Worm (Caenorhabditis elegans) whole organism, young adult: Measurements from ENCODE around the gene C25H3.1.

Experiments
- B0035.1 ChIP-seq: sonication (generic microtip); optimal IDR thresholded peaks from 2 replicates; lab custom pipeline; 2016; ENCODE audit warnings: missing genetic modification characterization, mild to moderate bottlenecking, missing compliant biosample characterization, missing genotype, missing genetic modification reagents
- C06A6.2 ChIP-seq: fragments of 200-800 bp; sonication (Bioruptor generic); conservative IDR thresholded peaks from 2 replicates; pipeline ENCODE4 v1.3.6; 2022; ENCODE audit warnings: missing genetic modification characterization, missing compliant biosample characterization
- D2030.7 ChIP-seq: fragments of 200-800 bp; sonication (Bioruptor generic); IDR thresholded peaks from 2 replicates; pipeline ENCODE4 v1.3.6; 2022; ENCODE audit warnings: missing genetic modification reagents, missing genetic modification characterization, missing compliant biosample characterization
- F23B12.7 ChIP-seq: sonication (generic microtip); optimal IDR thresholded peaks from 2 replicates; lab custom pipeline; 2017; ENCODE audit warnings: missing genetic modification characterization, mild to moderate bottlenecking, missing compliant biosample characterization, antibody characterized with exemption, moderate library complexity; ENCODE audit not compliant: insufficient read depth
- F33H1.4 ChIP-seq: fragments of 200-800 bp; sonication (Bioruptor generic); IDR thresholded peaks from 2 replicates; pipeline ENCODE4 v1.3.6; 2022; ENCODE audit warnings: missing genetic modification reagents, missing genetic modification characterization, missing compliant biosample characterization
- F57A8.1 ChIP-seq: fragments of 200-800 bp; sonication (Bioruptor generic); optimal IDR thresholded peaks from 2 replicates; lab custom pipeline; 2018; ENCODE audit warnings: mild to moderate bottlenecking, missing genetic modification characterization, moderate library complexity, missing compliant biosample characterization
- T26A5.8 ChIP-seq: sonication (generic microtip); optimal IDR thresholded peaks from 2 replicates; lab custom pipeline; 2016; ENCODE audit warnings: missing genetic modification characterization, missing compliant biosample characterization
- Y53F4B.3 ChIP-seq: fragments of 200-800 bp; sonication (Bioruptor generic); IDR thresholded peaks from 2 replicates; pipeline ENCODE4 v1.3.6; 2022; ENCODE audit warnings: missing genetic modification reagents, missing genetic modification characterization, missing compliant biosample characterization
- Y53G8AR.9 ChIP-seq: fragments of 200-800 bp; sonication (Bioruptor generic); conservative IDR thresholded peaks from 2 replicates; pipeline ENCODE4 v1.3.6; 2022; ENCODE audit warnings: missing genetic modification reagents, missing genetic modification characterization, missing compliant biosample characterization
- akir-1 ChIP-seq: fragments of 200-800 bp; sonication (Bioruptor generic); optimal IDR thresholded peaks from 2 replicates; lab custom pipeline; 2018; ENCODE audit warnings: mild to moderate bottlenecking, missing genetic modification characterization, moderate library complexity, missing compliant biosample characterization
- ama-1 ChIP-seq, 3 experiments: fragments of 150-350 bp in 1 of 3; sonication (generic microtip) in 2 of 3; optimal IDR thresholded peaks; 2 replicates each; lab custom pipeline; 2014 to 2018; ENCODE audit warnings: missing biosample characterization in 2 of 3, missing genetic modification characterization in 2 of 3, missing genetic modification reagents in 2 of 3
- athp-1 ChIP-seq: sonication (generic microtip); optimal IDR thresholded peaks from 2 replicates; lab custom pipeline; 2017; ENCODE audit warnings: mild to moderate bottlenecking, missing genetic modification characterization, missing compliant biosample characterization
- bed-2 ChIP-seq: fragments of 200-800 bp; sonication (Bioruptor generic); IDR thresholded peaks from 2 replicates; pipeline ENCODE4 v1.3.6; 2022; ENCODE audit warnings: missing genetic modification reagents, missing genetic modification characterization, missing compliant biosample characterization
- ceh-27 ChIP-seq: fragments of 200-800 bp; sonication (Bioruptor generic); optimal IDR thresholded peaks from 2 replicates; lab custom pipeline; 2018; ENCODE audit warnings: mild to moderate bottlenecking, missing genetic modification characterization, moderate library complexity, missing compliant biosample characterization
- ceh-58 ChIP-seq: fragments of 200-800 bp; sonication (Bioruptor generic); IDR thresholded peaks from 2 replicates; pipeline ENCODE4 v1.3.6; 2022; ENCODE audit warnings: missing genetic modification characterization, missing compliant biosample characterization
- dox-1 ChIP-seq: fragments of 200-800 bp; sonication (Bioruptor generic); IDR thresholded peaks from 2 replicates; pipeline ENCODE4 v1.3.6; 2022; ENCODE audit warnings: missing genetic modification reagents, missing genetic modification characterization, missing compliant biosample characterization
- dpff-1 ChIP-seq: sonication (generic microtip); optimal IDR thresholded peaks from 2 replicates; lab custom pipeline; 2017; ENCODE audit warnings: mild to moderate bottlenecking, missing genetic modification characterization, missing compliant biosample characterization
- dpl-1 ChIP-seq: fragments of 150-350 bp; optimal IDR thresholded peaks from 2 replicates; lab custom pipeline; 2014; ENCODE audit warnings: missing biosample characterization, missing genetic modification reagents, missing genetic modification characterization
- egl-44 ChIP-seq: fragments of 200-800 bp; sonication (Bioruptor generic); IDR thresholded peaks from 2 replicates; pipeline ENCODE4 v1.3.6; 2022; ENCODE audit warnings: missing genetic modification reagents, missing genetic modification characterization, missing compliant biosample characterization
- hlh-12 ChIP-seq: sonication (generic microtip); optimal IDR thresholded peaks from 2 replicates; lab custom pipeline; 2016; ENCODE audit warnings: missing genetic modification characterization, missing compliant biosample characterization
- hmg-20 ChIP-seq: fragments of 200-800 bp; sonication (Bioruptor generic); IDR thresholded peaks from 2 replicates; pipeline ENCODE4 v1.3.6; 2022; ENCODE audit warnings: missing genetic modification reagents, missing genetic modification characterization, missing compliant biosample characterization
- hrde-1 ChIP-seq: sonication (generic microtip); optimal IDR thresholded peaks from 2 replicates; lab custom pipeline; 2016; ENCODE audit warnings: missing genetic modification characterization, mild to moderate bottlenecking, missing compliant biosample characterization, moderate library complexity, missing genotype, missing genetic modification reagents, borderline replicate concordance
- lag-1 ChIP-seq: fragments of 200-800 bp; sonication (Bioruptor generic); IDR thresholded peaks from 2 replicates; pipeline ENCODE4 v1.3.6; 2022; ENCODE audit warnings: missing genetic modification reagents, missing genetic modification characterization, missing compliant biosample characterization
- let-526 ChIP-seq: fragments of 200-800 bp; sonication (Bioruptor generic); IDR thresholded peaks from 2 replicates; pipeline ENCODE4 v1.3.6; 2022; ENCODE audit warnings: missing genetic modification reagents, missing genetic modification characterization, missing compliant biosample characterization
- lin-26 ChIP-seq: fragments of 200-800 bp; sonication (Bioruptor generic); IDR thresholded peaks from 2 replicates; pipeline ENCODE4 v1.3.6; 2022; ENCODE audit warnings: missing genetic modification reagents, missing genetic modification characterization, missing compliant biosample characterization
- lin-40 ChIP-seq: sonication (generic microtip); optimal IDR thresholded peaks from 2 replicates; lab custom pipeline; 2016; ENCODE audit warnings: missing genetic modification characterization, mild to moderate bottlenecking, missing compliant biosample characterization, missing genotype, missing genetic modification reagents
- lin-54 ChIP-seq: fragments of 200-800 bp; sonication (Bioruptor generic); optimal IDR thresholded peaks from 2 replicates; lab custom pipeline; 2018; ENCODE audit warnings: mild to moderate bottlenecking, missing genetic modification characterization, missing compliant biosample characterization
- lir-1 ChIP-seq: fragments of 200-800 bp; sonication (Bioruptor generic); conservative IDR thresholded peaks from 2 replicates; pipeline ENCODE4 v1.3.6; 2022; ENCODE audit warnings: missing genetic modification reagents, missing genetic modification characterization, missing compliant biosample characterization
- madf-6 ChIP-seq: fragments of 200-800 bp; sonication (Bioruptor generic); IDR thresholded peaks from 2 replicates; pipeline ENCODE4 v1.3.6; 2022; ENCODE audit warnings: missing genetic modification reagents, missing genetic modification characterization, missing compliant biosample characterization
- mcd-1 ChIP-seq: fragments of 200-800 bp; sonication (Bioruptor generic); IDR thresholded peaks from 2 replicates; pipeline ENCODE4 v1.3.6; 2022; ENCODE audit warnings: missing genetic modification reagents, missing genetic modification characterization, missing compliant biosample characterization
- mxl-1 ChIP-seq: sonication (generic microtip); optimal IDR thresholded peaks from 2 replicates; lab custom pipeline; 2016; ENCODE audit warnings: missing genetic modification characterization, missing compliant biosample characterization
- nfyb-1 ChIP-seq: fragments of 200-800 bp; sonication (Bioruptor generic); IDR thresholded peaks from 2 replicates; pipeline ENCODE4 v1.3.6; 2022; ENCODE audit warnings: missing genetic modification reagents, missing genetic modification characterization, missing compliant biosample characterization
- nhr-179 ChIP-seq: sonication (generic microtip); optimal IDR thresholded peaks from 2 replicates; lab custom pipeline; 2016; ENCODE audit warnings: mild to moderate bottlenecking, missing genetic modification characterization, missing compliant biosample characterization
- nhr-27 ChIP-seq: fragments of 200-800 bp; sonication (Bioruptor generic); optimal IDR thresholded peaks from 2 replicates; lab custom pipeline; 2018; ENCODE audit warnings: mild to moderate bottlenecking, missing genetic modification characterization, moderate library complexity, missing compliant biosample characterization
- nhr-80 ChIP-seq: sonication (generic microtip); optimal IDR thresholded peaks from 2 replicates; lab custom pipeline; 2016; ENCODE audit warnings: missing genetic modification characterization, missing compliant biosample characterization
- pha-4 ChIP-seq: fragments of 150-350 bp; sonication (generic microtip); optimal IDR thresholded peaks from 2 replicates; lab custom pipeline; 2014; ENCODE audit warnings: missing biosample characterization, missing genetic modification reagents, missing genetic modification characterization
- repo-1 ChIP-seq: sonication (generic microtip); optimal IDR thresholded peaks from 2 replicates; lab custom pipeline; 2017; ENCODE audit warnings: mild to moderate bottlenecking, missing genetic modification characterization, missing compliant biosample characterization
- snpc-1.1 ChIP-seq: sonication (generic microtip); optimal IDR thresholded peaks from 2 replicates; lab custom pipeline; 2017; ENCODE audit warnings: missing genetic modification characterization, mild to moderate bottlenecking, missing compliant biosample characterization, antibody characterized with exemption, moderate library complexity, missing genotype, missing genetic modification reagents; ENCODE audit not compliant: insufficient read depth
- somi-1 ChIP-seq: fragments of 200-800 bp; sonication (Bioruptor generic); optimal IDR thresholded peaks from 2 replicates; lab custom pipeline; 2018; ENCODE audit warnings: mild to moderate bottlenecking, missing genetic modification characterization, missing compliant biosample characterization
- sptf-2 ChIP-seq: fragments of 200-800 bp; sonication (Bioruptor generic); optimal IDR thresholded peaks from 2 replicates; lab custom pipeline; 2018; ENCODE audit warnings: mild to moderate bottlenecking, missing genetic modification characterization, missing compliant biosample characterization
- unc-130 ChIP-seq: sonication (generic microtip); optimal IDR thresholded peaks from 2 replicates; lab custom pipeline; 2016; ENCODE audit warnings: missing genetic modification reagents, missing genetic modification characterization, missing compliant biosample characterization
- unc-62 ChIP-seq: fragments of 150-350 bp; optimal IDR thresholded peaks from 2 replicates; lab custom pipeline; 2014; ENCODE audit warnings: missing biosample characterization, missing genetic modification reagents, missing genetic modification characterization
- xnd-1 ChIP-seq: sonication (generic microtip); optimal IDR thresholded peaks from 2 replicates; lab custom pipeline; 2016; ENCODE audit warnings: missing genotype, missing genetic modification reagents, missing genetic modification characterization, missing compliant biosample characterization
- zfh-2 ChIP-seq: fragments of 200-800 bp; sonication (Bioruptor generic); conservative IDR thresholded peaks from 2 replicates; pipeline ENCODE4 v1.3.6; 2022; ENCODE audit warnings: missing genetic modification reagents, missing genetic modification characterization, missing compliant biosample characterization
- zim-3 ChIP-seq: sonication (generic microtip); optimal IDR thresholded peaks from 2 replicates; lab custom pipeline; 2017; ENCODE audit warnings: mild to moderate bottlenecking, missing genetic modification characterization, moderate library complexity, missing compliant biosample characterization
- ztf-26 ChIP-seq: sonication (generic microtip); optimal IDR thresholded peaks from 2 replicates; lab custom pipeline; 2017; ENCODE audit warnings: missing genetic modification characterization, missing compliant biosample characterization
- ztf-28 ChIP-seq: fragments of 200-800 bp; sonication (Bioruptor generic); IDR thresholded peaks from 2 replicates; pipeline ENCODE4 v1.3.6; 2022; ENCODE audit warnings: missing genetic modification reagents, missing genetic modification characterization, missing compliant biosample characterization
- ztf-3 ChIP-seq: fragments of 200-800 bp; sonication (Bioruptor generic); optimal IDR thresholded peaks from 2 replicates; lab custom pipeline; 2018; ENCODE audit warnings: mild to moderate bottlenecking, missing genetic modification characterization, missing compliant biosample characterization
- ztf-6 ChIP-seq: fragments of 200-800 bp; sonication (Bioruptor generic); IDR thresholded peaks from 2 replicates; pipeline ENCODE4 v1.3.6; 2022; ENCODE audit warnings: missing genetic modification reagents, missing genetic modification characterization, missing compliant biosample characterization

C25H3.1 gene

DNA sequence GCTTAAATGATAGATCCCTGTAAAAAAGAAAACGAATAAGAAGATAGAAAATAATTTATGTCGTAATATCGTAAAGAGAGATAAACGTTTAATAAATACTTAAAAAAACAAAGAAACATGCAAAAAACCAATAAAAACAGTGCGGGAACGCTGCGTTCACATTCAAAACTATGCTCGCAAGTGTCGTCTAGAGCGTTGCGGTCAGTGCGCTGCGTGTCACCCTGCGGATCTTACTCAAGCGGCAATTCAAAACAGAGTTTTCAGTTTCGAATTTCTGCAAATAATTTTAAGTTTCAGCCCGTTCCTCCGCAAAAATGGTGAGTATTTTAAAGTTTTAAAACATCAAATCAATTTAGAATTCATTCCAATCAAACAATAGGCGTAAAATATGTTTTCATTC lies 15.9 kb downstream of the C25H3.1 start, which contains the start of the genes tiar-1 and lelo-4 (continued):
- TF ChIP-seq lin-54 = peak; percentile 93
- no peak for TF ChIP-seq B0035.1
- TF ChIP-seq let-526 (GFP tag; lab: Robert Waterston, UW) = no peak
- TF ChIP-seq dpl-1 (GFP tag; lab: Kevin White, UChicago) = peak; percentile 73
- no peak for TF ChIP-seq sptf-2 (GFP tag; lab: Kevin White, UChicago)
- TF ChIP-seq zfh-2 (GFP tag; lab: Robert Waterston, UW) = no peak
- TF ChIP-seq dpff-1 = no peak
- TF ChIP-seq unc-62 = no peak
- TF ChIP-seq repo-1 (tag; lab: Kevin White, UChicago) = no peak
- TF ChIP-seq nfyb-1 (GFP tag; lab: Robert Waterston, UW) = peak; percentile 61; the same call in 1 of the 2 replicates
- peak; percentile 47; the same call in 1 of the 2 replicates for TF ChIP-seq dox-1 (GFP tag; lab: Robert Waterston, UW)
- TF ChIP-seq ama-1 (optimal IDR thresholded peaks at IDR 0.05; lab: Kevin White, UChicago) = no peak
- no peak for TF ChIP-seq ama-1 (GFP tag; optimal IDR thresholded peaks at IDR 0.05; lab: Kevin White, UChicago)
- no peak for TF ChIP-seq ceh-58 (GFP tag; lab: Robert Waterston, UW)
- no peak for TF ChIP-seq bed-2
- TF ChIP-seq F23B12.7 (tag; lab: Kevin White, UChicago) = peak; percentile 86
- TF ChIP-seq akir-1 (GFP tag; lab: Kevin White, UChicago) = no peak
- no peak for TF ChIP-seq lir-1 (GFP tag; lab: Robert Waterston, UW)
- no peak for TF ChIP-seq hrde-1
- TF ChIP-seq Y53F4B.3 = no peak
- TF ChIP-seq nhr-27 (tag; lab: Kevin White, UChicago) = no peak
- peak; percentile 19; the same call in 1 of the 2 replicates for TF ChIP-seq D2030.7 (GFP tag; lab: Robert Waterston, UW)
- no peak for TF ChIP-seq nhr-179 (tag; lab: Kevin White, UChicago)
- no peak for TF ChIP-seq T26A5.8 (tag; lab: Kevin White, UChicago)
- no peak for TF ChIP-seq unc-130 (GFP tag; lab: Kevin White, UChicago)
- no peak for TF ChIP-seq ztf-28 (GFP tag; lab: Robert Waterston, UW)
- peak; percentile 78 for TF ChIP-seq ceh-27 (GFP tag; lab: Kevin White, UChicago)
- no peak; the same call in 1 of the 2 replicates for TF ChIP-seq F33H1.4
- TF ChIP-seq F57A8.1 = no peak
- TF ChIP-seq lag-1 (GFP tag; lab: Robert Waterston, UW) = no peak
- TF ChIP-seq mcd-1 (GFP tag; lab: Robert Waterston, UW) = 0 out of 2 replicates have a peak, but pooled peaks have one; percentile 45
- no peak for TF ChIP-seq lin-26 (GFP tag; lab: Robert Waterston, UW)
- TF ChIP-seq snpc-1.1 = no peak
- TF ChIP-seq egl-44 (GFP tag; lab: Robert Waterston, UW) = no peak
- no peak for TF ChIP-seq mxl-1 (tag; lab: Kevin White, UChicago)
- peak; percentile 53; the same call in 1 of the 2 replicates for TF ChIP-seq madf-6 (GFP tag; lab: Robert Waterston, UW)
- no peak for TF ChIP-seq zim-3
- no peak for TF ChIP-seq hlh-12 (tag; lab: Kevin White, UChicago)
- TF ChIP-seq hmg-20 (GFP tag; lab: Robert Waterston, UW) = no peak
- TF ChIP-seq C06A6.2 = no peak
- TF ChIP-seq xnd-1 (tag; lab: Kevin White, UChicago) = no peak
- TF ChIP-seq ztf-26 (tag; lab: Kevin White, UChicago) = no peak
- TF ChIP-seq ztf-3 (GFP tag; lab: Kevin White, UChicago) = no peak
- peak; percentile 27 for TF ChIP-seq nhr-80 (tag; lab: Kevin White, UChicago)
- TF ChIP-seq pha-4 (tag; lab: Kevin White, UChicago) = no peak
- TF ChIP-seq Y53G8AR.9 = no peak
- TF ChIP-seq athp-1 (tag; lab: Kevin White, UChicago) = no peak
- no peak for TF ChIP-seq somi-1 (GFP tag; lab: Kevin White, UChicago)
- no peak for TF ChIP-seq ztf-6
- peak; percentile 16 for TF ChIP-seq lin-40 (tag; lab: Kevin White, UChicago)
